Fruit fly (Drosophila melanogaster) whole organism: ENCODE data around the gene CG6005.

Source experiments
- CG8478 ChIP-seq: fragments of >200 bp; optimal IDR thresholded peaks from 2 replicates; lab custom pipeline; 2018; ENCODE audit warnings: inconsistent platforms
- Dll ChIP-seq: fragments of >200 bp; optimal IDR thresholded peaks from 2 replicates; lab custom pipeline; 2017
- EcR ChIP-seq, 2 experiments: fragments of >200 bp; optimal IDR thresholded peaks; 2 replicates each; lab custom pipeline; 2017; ENCODE audit warnings: missing biosample characterization in 2 of 2, missing genetic modification characterization in 2 of 2, missing genetic modification reagents in 2 of 2
- pan ChIP-seq: fragments of >200 bp; optimal IDR thresholded peaks from 2 replicates; lab custom pipeline; 2017
- psq ChIP-seq: fragments of >200 bp; optimal IDR thresholded peaks from 2 replicates; lab custom pipeline; 2017
- usp ChIP-seq: fragments of >200 bp; optimal IDR thresholded peaks from 2 replicates; lab custom pipeline; 2017; ENCODE audit warnings: missing biosample characterization, missing genetic modification characterization, mixed read lengths

CG6005 gene

DNA sequence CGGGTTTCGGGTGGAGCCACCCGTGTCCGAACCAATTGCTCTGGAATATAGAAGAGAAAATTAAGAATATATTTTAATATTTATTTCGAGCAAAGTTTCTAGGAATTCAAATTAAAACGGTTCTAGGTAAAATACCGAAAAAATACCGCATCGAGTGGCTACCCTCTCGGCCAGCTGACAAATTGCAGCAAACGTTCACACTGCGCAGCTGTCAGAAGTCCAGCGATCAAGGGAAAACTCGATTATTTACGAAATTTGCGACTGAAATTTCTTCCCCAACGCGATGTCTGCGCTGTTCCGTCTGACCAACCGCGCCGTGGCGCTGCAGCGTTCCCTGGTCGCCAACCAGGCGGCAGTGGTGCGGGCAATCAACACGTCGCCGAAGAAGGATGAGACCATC, 3.3 kb upstream of the CG6005 start, which contains the start of gene NP15.6:
Gene NP15.6 (plus strand): TSS at position 204 of the 400 bp plus-strand sequence.
- TF ChIP-seq usp (GFP tag; lab: Kevin White, UChicago) (no peak), psq (no peak)

DNA sequence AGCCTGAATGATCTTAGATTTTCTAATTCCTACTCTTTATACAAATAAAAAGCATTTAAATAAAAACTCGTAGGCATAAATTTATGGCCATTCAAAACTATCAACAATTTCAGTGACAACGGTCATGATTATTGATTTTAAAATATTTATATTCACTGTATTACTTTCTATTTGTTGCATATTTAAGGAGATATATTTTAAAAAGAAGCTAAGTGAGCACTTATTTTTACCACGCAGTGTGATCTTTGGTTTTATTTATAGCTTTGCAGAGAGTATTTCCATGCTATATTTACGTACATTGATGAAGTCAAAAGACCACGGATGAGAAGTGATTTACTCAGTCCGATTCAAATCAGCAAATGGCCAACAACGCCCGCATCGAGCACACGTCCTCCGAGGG, 931 bp upstream of the CG6005 start, which contains the start of gene CG14285:
Gene CG14285 (plus strand): TSS at position 339 of the 400 bp plus-strand sequence.
- TF ChIP-seq CG8478 (lab: Kevin White, UChicago) = no peak
- no peak for TF ChIP-seq usp (GFP tag; lab: Kevin White, UChicago)
- no peak for TF ChIP-seq psq
- TF ChIP-seq Dll (lab: Kevin White, UChicago) = no peak
- TF ChIP-seq pan = no peak
- TF ChIP-seq EcR (GFP tag; optimal IDR thresholded peaks at IDR 0.05; lab: Kevin White, UChicago) = no peak

DNA sequence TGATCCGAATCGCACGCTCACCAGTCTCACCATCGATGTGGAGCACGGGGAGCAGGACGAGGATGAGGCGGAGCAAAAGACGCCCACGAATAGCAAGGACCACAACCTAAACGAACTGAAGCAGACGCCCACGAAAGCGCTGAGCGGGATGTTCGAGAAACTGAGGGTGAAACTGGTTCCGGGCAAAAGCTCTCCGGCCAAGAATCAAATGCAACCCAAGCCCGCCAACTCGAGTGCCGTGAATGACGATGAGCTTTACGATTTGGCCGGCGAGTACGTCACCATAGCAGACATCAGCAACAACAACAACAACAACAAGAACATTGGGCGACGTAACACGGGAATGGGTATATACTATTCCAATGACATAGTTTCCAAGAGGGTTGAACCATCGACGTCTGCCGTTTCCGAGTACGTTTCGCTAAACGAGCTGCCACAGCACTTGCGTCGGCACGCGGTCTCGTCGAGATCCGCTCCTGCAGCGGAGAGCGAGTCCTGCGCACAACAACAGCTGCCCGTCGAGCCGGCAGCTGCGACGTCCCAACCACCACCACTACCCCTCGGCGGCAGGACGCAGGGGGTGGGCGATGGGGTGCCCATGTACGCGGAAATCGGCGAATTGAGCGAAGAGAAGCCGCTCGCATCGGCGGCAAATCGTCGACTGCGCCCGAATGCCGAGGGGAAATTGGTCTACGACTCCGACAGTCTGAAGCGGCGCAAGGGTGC, 6.3 kb downstream of the CG6005 start:
- TF ChIP-seq pan = no peak
- TF ChIP-seq CG8478 (lab: Kevin White, UChicago) = no peak
- TF ChIP-seq EcR (GFP tag; optimal IDR thresholded peaks at IDR 0.05; lab: Kevin White, UChicago) = no peak
- no peak for TF ChIP-seq psq
- TF ChIP-seq usp (GFP tag; lab: Kevin White, UChicago) = no peak
- no peak for TF ChIP-seq Dll (lab: Kevin White, UChicago)

DNA sequence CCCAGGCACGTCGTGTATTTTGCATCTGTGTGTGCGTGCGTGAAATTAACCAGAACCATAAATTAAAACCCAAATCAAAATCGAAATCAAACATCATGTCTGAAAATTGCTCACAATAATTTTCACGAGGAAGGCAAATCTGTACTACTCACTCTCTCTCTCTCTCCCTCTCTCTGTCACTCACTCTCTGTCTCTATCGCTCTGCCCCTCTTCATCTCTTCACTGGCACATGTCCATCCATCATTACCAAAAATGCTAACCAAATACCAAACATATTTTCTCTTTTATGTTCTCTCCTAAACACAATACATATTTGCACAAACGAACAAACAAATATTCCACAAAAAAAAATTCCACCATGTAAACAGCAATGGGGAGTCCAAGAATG, 8.4 kb downstream of the CG6005 start:
- TF ChIP-seq EcR (GFP tag; optimal IDR thresholded peaks at IDR 0.05; lab: Kevin White, UChicago) (no peak), Dll (lab: Kevin White, UChicago) (no peak), CG8478 (lab: Kevin White, UChicago) (no peak), pan (no peak), usp (GFP tag; lab: Kevin White, UChicago) (no peak), psq (no peak)

DNA sequence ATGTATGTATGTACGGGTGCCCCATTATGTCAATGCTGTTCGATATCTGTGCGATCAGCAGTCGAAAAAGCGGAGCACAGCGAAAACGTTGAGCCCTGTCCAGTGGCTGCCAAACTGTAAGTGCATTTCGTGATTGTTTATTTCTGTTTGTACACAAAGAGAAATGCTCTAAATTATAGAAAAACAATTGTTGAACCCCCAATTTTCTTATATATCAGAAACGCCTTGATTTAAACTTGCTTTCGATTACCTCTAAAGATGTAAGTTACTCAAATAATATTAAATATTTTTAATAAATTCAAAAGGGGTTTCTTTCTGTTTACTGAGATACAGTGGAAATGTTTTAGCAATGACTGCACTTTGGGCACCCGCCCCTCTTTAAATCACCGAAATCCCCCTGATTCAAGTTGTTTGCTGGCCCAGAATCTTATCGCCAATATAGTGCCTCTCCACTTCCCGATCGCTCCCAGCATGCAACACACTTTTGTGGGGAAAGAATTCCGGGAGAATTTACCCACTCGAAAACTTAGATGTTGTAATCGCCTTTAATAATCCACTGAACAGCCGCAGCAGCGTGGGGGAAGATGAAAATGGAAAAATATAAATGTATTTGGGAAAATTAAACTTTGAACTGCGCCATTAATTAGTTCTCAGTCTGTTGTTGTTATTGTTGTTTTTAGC, 8.9 kb downstream of the CG6005 start:
- no peak for TF ChIP-seq EcR (GFP tag; optimal IDR thresholded peaks at IDR 0.05; lab: Kevin White, UChicago)
- TF ChIP-seq usp (GFP tag; lab: Kevin White, UChicago) = no peak
- TF ChIP-seq CG8478 (lab: Kevin White, UChicago) = no peak
- TF ChIP-seq Dll (lab: Kevin White, UChicago) = no peak
- TF ChIP-seq pan = no peak

DNA sequence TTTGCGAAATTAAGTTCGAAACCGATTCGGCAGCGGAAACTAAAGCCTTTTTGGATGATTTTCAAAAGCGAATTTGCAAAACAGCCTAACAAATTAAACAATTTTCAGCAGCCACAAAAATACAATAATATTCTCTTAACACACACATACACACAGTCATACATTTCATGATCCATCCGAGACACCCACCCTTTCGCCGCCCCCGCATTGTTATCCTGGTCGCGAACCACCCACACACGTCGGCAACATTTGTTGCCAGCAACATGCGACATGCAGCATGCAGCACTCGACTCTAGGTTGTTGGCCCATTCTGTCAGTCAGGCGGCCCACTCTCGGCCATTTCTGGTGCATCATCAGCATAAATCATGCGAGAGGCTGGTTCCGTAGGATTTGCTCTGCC, 9.8 kb downstream of the CG6005 start:
- TF ChIP-seq CG8478 (lab: Kevin White, UChicago) (no peak), psq (no peak), Dll (lab: Kevin White, UChicago) (no peak), usp (GFP tag; lab: Kevin White, UChicago) (no peak), pan (no peak), EcR (GFP tag; optimal IDR thresholded peaks at IDR 0.05; lab: Kevin White, UChicago) (no peak)

DNA sequence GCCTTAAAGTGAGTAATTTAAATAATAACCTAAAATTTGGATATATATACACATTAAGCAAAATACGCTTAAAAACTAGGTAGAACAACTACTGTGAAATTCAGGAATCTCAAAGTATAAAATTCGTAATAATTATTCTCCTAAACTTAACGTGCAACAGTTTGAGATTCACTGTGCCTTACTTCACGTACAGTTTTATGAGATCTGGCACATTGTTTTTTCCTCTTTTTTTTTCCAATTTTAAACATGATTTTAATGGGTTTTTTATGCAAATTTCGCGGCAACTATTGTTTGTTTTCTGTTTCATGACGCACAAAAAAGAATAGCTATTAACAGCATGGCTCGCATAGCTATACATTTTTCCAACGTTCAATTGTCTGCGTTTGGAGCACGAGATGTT, 11.9 kb downstream of the CG6005 start:
- TF ChIP-seq psq = no peak
- no peak for TF ChIP-seq Dll (lab: Kevin White, UChicago)
- TF ChIP-seq EcR (GFP tag; optimal IDR thresholded peaks at IDR 0.05; lab: Kevin White, UChicago) = no peak
- TF ChIP-seq CG8478 (lab: Kevin White, UChicago) = no peak
- no peak for TF ChIP-seq usp (GFP tag; lab: Kevin White, UChicago)
- TF ChIP-seq pan = no peak

DNA sequence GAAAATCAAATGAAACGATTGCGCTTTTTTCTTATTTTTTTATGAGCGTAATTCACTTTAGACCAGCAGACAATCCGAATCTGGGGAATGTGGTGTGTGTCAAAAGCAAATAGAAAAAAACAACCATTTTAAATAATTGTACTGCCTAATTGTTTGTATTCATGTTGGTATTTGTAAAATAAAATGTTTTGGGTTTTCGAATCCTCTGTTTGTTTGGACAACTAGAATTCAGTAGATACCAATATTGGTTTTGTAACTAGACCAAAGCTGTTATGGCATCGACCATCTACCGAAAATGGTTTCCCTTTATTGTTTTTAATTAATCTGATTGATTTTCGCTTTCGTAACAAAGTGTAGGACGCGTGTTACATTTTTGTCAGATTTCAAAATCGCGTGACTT, 12.9 kb downstream of the CG6005 start:
- TF ChIP-seq usp (GFP tag; lab: Kevin White, UChicago) (no peak), CG8478 (lab: Kevin White, UChicago) (no peak), EcR (GFP tag; optimal IDR thresholded peaks at IDR 0.05; lab: Kevin White, UChicago) (no peak), pan (no peak), Dll (lab: Kevin White, UChicago) (no peak), psq (no peak)

DNA sequence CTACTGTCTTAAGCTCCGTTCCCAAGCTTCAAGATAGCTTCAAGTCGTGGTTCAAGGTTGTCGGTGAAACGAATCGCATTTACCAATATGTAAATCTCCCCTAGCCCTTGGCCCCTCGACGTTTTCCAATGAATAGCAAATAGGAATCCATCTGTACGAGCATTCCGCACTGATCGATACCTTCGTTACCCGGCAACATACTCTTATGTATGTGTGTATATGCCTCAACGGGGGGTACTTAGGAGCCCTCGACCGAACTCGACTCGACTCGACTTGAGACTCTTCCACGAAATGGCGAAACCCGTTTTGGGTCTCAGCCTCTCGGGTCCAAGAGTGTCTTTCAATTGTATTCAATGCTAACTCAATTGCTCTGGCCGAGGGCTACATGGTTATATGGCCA, 22.1 kb downstream of the CG6005 start:
- TF ChIP-seq Dll (lab: Kevin White, UChicago) (no peak), CG8478 (lab: Kevin White, UChicago) (no peak), pan (no peak), psq (no peak), usp (GFP tag; lab: Kevin White, UChicago) (no peak), EcR (GFP tag; optimal IDR thresholded peaks at IDR 0.05; lab: Kevin White, UChicago) (no peak)

DNA sequence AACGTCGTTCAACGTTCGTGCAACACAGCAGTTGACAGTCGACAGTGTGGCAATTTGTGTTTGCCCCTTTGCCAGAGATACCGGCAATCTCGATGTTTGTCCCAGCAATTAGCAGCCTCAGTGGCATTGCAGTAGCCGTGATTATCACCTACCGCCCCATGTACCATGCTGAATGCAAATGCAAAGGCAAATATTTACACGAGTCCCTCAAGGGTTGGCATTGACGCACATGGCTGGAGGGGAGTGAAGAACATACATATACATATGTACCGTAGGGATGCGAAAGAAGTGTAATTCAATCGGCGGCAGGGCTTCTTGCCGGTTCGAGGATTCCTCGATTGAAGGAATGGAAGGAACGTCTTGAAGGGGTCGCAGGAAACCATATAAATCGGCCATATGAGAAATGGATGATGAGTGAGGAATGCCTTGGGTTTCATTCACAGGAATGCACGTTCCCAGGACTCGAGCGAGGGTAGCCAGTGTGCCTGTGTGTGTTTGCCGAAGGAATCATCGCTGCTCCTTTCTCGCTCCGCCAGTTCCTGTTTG, 23.9 kb downstream of the CG6005 start:
- TF ChIP-seq usp (GFP tag; lab: Kevin White, UChicago) (no peak), psq (no peak)

DNA sequence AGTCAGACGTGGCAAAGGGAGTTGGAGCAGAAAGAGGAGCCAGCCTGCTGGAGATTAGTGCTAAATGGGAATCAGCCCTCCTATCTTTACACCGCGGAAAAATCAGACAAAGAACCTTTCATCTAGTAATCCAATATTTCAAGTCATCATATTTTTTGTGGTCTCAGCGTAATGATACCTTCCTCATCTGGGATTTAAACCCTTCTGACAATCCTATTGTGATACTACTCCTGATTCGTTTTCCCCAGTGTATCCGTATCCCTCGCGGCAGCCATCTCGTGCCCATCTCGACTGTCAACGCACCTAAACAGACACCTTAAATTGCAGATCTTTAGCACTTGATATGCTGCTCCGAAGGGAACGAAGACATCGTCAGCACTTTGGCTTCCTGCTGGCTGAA, 25.5 kb downstream of the CG6005 start:
- no peak for TF ChIP-seq CG8478 (lab: Kevin White, UChicago)
- TF ChIP-seq psq = no peak
- no peak for TF ChIP-seq usp (GFP tag; lab: Kevin White, UChicago)
- no peak for TF ChIP-seq Dll (lab: Kevin White, UChicago)
- TF ChIP-seq pan = no peak
- no peak for TF ChIP-seq EcR (GFP tag; optimal IDR thresholded peaks at IDR 0.05; lab: Kevin White, UChicago)
